Fruit fly (Drosophila melanogaster) whole organism, embryonic: ENCODE data around the gene Miga.

ENCODE experiments used
- Awh ChIP-seq: fragments of 200-800 bp; sonication (Bioruptor generic); IDR thresholded peaks from 2 replicates; pipeline ENCODE4, ENCODE4 v1.3.6; 2022; ENCODE audit warnings: missing biosample characterization, missing genetic modification characterization
- B-H1 ChIP-seq: fragments of 200-800 bp; sonication (Bioruptor generic); IDR thresholded peaks from 3 replicates; pipeline ENCODE4 v1.3.6; 2022; ENCODE audit warnings: missing biosample characterization, missing genetic modification characterization
- CG10274 ChIP-seq: fragments of 200-800 bp; sonication (Bioruptor generic); optimal IDR thresholded peaks from 3 replicates; lab custom pipeline; 2017; ENCODE audit warnings: missing biosample characterization, mild to moderate bottlenecking, missing genetic modification characterization
- CG10321 ChIP-seq: fragments of 200-800 bp; sonication (Bioruptor generic); IDR thresholded peaks from 2 replicates; pipeline ENCODE4 v1.3.6; 2022; ENCODE audit warnings: missing biosample characterization, missing genetic modification characterization
- CG10543 ChIP-seq: fragments of 200-800 bp; sonication (Bioruptor generic); optimal IDR thresholded peaks from 3 replicates; lab custom pipeline; 2017; ENCODE audit warnings: missing biosample characterization, mild to moderate bottlenecking, missing genetic modification characterization, moderate library complexity
- CG1603 ChIP-seq: fragments of 200-800 bp; sonication (Bioruptor generic); optimal IDR thresholded peaks from 2 replicates; lab custom pipeline; 2019; ENCODE audit warnings: missing biosample characterization, mild to moderate bottlenecking, missing genetic modification characterization, moderate library complexity
- CG18764 ChIP-seq: fragments of 200-800 bp; sonication (Bioruptor generic); optimal IDR thresholded peaks from 3 replicates; lab custom pipeline; 2016; ENCODE audit warnings: missing biosample characterization, missing genetic modification characterization
- CG2120 ChIP-seq: fragments of 200-800 bp; sonication (Bioruptor generic); optimal IDR thresholded peaks from 3 replicates; lab custom pipeline; 2016; ENCODE audit warnings: missing biosample characterization, missing genetic modification characterization
- CG2678 ChIP-seq: fragments of 200-800 bp; sonication (Bioruptor generic); optimal IDR thresholded peaks from 3 replicates; lab custom pipeline; 2019; ENCODE audit warnings: missing biosample characterization, mild to moderate bottlenecking, missing genetic modification characterization, moderate library complexity
- CG30403 ChIP-seq: fragments of 200-800 bp; sonication (Bioruptor generic); optimal IDR thresholded peaks from 3 replicates; lab custom pipeline; 2016; ENCODE audit warnings: missing biosample characterization, missing genetic modification characterization
- CG30431 ChIP-seq: fragments of 200-800 bp; sonication (Bioruptor generic); optimal IDR thresholded peaks from 2 replicates; lab custom pipeline; 2017; ENCODE audit warnings: missing biosample characterization, missing genetic modification characterization
- CG32767 ChIP-seq: fragments of 200-800 bp; sonication (Bioruptor generic); IDR thresholded peaks from 2 replicates; pipeline ENCODE4 v1.3.6; 2022; ENCODE audit warnings: missing biosample characterization, missing genetic modification characterization
- CG34376 ChIP-seq: fragments of 200-800 bp; sonication (Bioruptor generic); optimal IDR thresholded peaks from 2 replicates; lab custom pipeline; 2018; ENCODE audit warnings: missing biosample characterization, mild to moderate bottlenecking, missing genetic modification characterization
- CG3726 ChIP-seq: fragments of 200-800 bp; sonication (Bioruptor generic); IDR thresholded peaks from 3 replicates; pipeline ENCODE4, ENCODE4 v1.3.6; 2022; ENCODE audit warnings: missing biosample characterization, missing genetic modification characterization
- CG4730 ChIP-seq: fragments of 200-800 bp; sonication (Bioruptor generic); IDR thresholded peaks from 2 replicates; pipeline ENCODE4 v1.3.6; 2022; ENCODE audit warnings: missing biosample characterization, missing genetic modification characterization
- CG5180 ChIP-seq: fragments of 200-800 bp; sonication (Bioruptor generic); optimal IDR thresholded peaks from 3 replicates; lab custom pipeline; 2017; ENCODE audit warnings: missing biosample characterization, missing genetic modification characterization, mild to moderate bottlenecking, moderate library complexity, missing genetic modification reagents
- CG6654 ChIP-seq: fragments of 200-800 bp; sonication (Bioruptor generic); optimal IDR thresholded peaks from 2 replicates; lab custom pipeline; 2017; ENCODE audit warnings: missing biosample characterization, mild to moderate bottlenecking, missing genetic modification characterization
- CG8089 ChIP-seq: fragments of 200-800 bp; sonication (Bioruptor generic); optimal IDR thresholded peaks from 3 replicates; lab custom pipeline; 2016; ENCODE audit warnings: missing biosample characterization, missing genetic modification characterization
- ERR ChIP-seq: fragments of 200-800 bp; sonication (Bioruptor generic); optimal IDR thresholded peaks from 2 replicates; lab custom pipeline; 2016; ENCODE audit warnings: missing biosample characterization, missing genetic modification characterization
- Elba2 ChIP-seq: fragments of 200-800 bp; sonication (Bioruptor generic); optimal IDR thresholded peaks from 3 replicates; lab custom pipeline; 2016; ENCODE audit warnings: missing biosample characterization, missing genetic modification characterization
- Ets97D ChIP-seq: fragments of 200-800 bp; sonication (Bioruptor generic); optimal IDR thresholded peaks from 3 replicates; lab custom pipeline; 2016; ENCODE audit warnings: missing biosample characterization, missing genetic modification characterization
- HHEX ChIP-seq: fragments of 200-800 bp; sonication (Bioruptor generic); optimal IDR thresholded peaks from 3 replicates; lab custom pipeline; 2017; ENCODE audit warnings: missing biosample characterization, mild to moderate bottlenecking, missing genetic modification characterization, missing genetic modification reagents
- HLH4C ChIP-seq: fragments of 200-800 bp; sonication (Bioruptor generic); IDR thresholded peaks from 3 replicates; pipeline ENCODE4 v1.3.6; 2022; ENCODE audit warnings: missing biosample characterization, missing genetic modification characterization; ENCODE audit not compliant: partially characterized antibody
- Rfx ChIP-seq: fragments of 200-800 bp; sonication (Bioruptor generic); IDR thresholded peaks from 2 replicates; pipeline ENCODE4 v1.3.6; 2022; ENCODE audit warnings: missing biosample characterization, missing genetic modification characterization
- Tbp ChIP-seq: fragments of >200 bp; optimal IDR thresholded peaks from 2 replicates; lab custom pipeline; 2018; ENCODE audit warnings: missing biosample characterization, missing genetic modification characterization
- Trl ChIP-seq, 3 experiments: fragments of >200 bp in 2 of 3; fragments of 200-800 bp in 1 of 3; sonication (Bioruptor generic) in 1 of 3; optimal IDR thresholded peaks; 2 replicates in 1 of 3; 3 replicates in 2 of 3; lab custom pipeline; 2016 to 2017; ENCODE audit warnings: missing biosample characterization in 1 of 3, missing genetic modification characterization in 1 of 3
- Usf ChIP-seq: fragments of 200-800 bp; sonication (Bioruptor generic); optimal IDR thresholded peaks from 2 replicates; lab custom pipeline; 2017; ENCODE audit warnings: missing genotype, missing biosample characterization, missing genetic modification characterization
- al ChIP-seq: fragments of 200-800 bp; sonication (Bioruptor generic); IDR thresholded peaks from 2 replicates; pipeline ENCODE4 v1.3.6; 2022; ENCODE audit warnings: missing biosample characterization, missing genetic modification characterization
- ato ChIP-seq: fragments of 200-800 bp; sonication (Bioruptor generic); IDR thresholded peaks from 2 replicates; pipeline ENCODE4 v1.3.6; 2022; ENCODE audit warnings: missing biosample characterization, missing genetic modification characterization; ENCODE audit not compliant: partially characterized antibody
- bigmax ChIP-seq: fragments of 200-800 bp; sonication (Bioruptor generic); optimal IDR thresholded peaks from 2 replicates; lab custom pipeline; 2018; ENCODE audit warnings: missing biosample characterization, mild to moderate bottlenecking, missing genetic modification characterization
- br ChIP-seq: fragments of >200 bp; optimal IDR thresholded peaks from 2 replicates; lab custom pipeline; 2017
- cg ChIP-seq: fragments of 200-800 bp; sonication (Bioruptor generic); optimal IDR thresholded peaks from 3 replicates; lab custom pipeline; 2019; ENCODE audit warnings: missing biosample characterization, mild to moderate bottlenecking, missing genetic modification characterization, moderate library complexity
- chif ChIP-seq, 2 experiments: fragments of 200-800 bp; sonication (Bioruptor generic); optimal IDR thresholded peaks; 3 replicates each; lab custom pipeline; 2016; ENCODE audit warnings: missing biosample characterization in 2 of 2, missing genetic modification characterization in 2 of 2
- crol ChIP-seq: fragments of 200-800 bp; sonication (Bioruptor generic); IDR thresholded peaks from 2 replicates; pipeline ENCODE4 v1.3.6; 2022; ENCODE audit warnings: missing biosample characterization, missing genetic modification characterization
- da ChIP-seq: fragments of 200-800 bp; sonication (Bioruptor generic); optimal IDR thresholded peaks from 2 replicates; lab custom pipeline; 2016; ENCODE audit warnings: missing biosample characterization, missing genetic modification characterization
- dm ChIP-seq: fragments of 200-800 bp; sonication (Bioruptor generic); optimal IDR thresholded peaks from 3 replicates; lab custom pipeline; 2016; ENCODE audit warnings: missing biosample characterization, missing genetic modification characterization
- exex ChIP-seq: fragments of 200-800 bp; sonication (Bioruptor generic); optimal IDR thresholded peaks from 4 replicates; lab custom pipeline; 2018; ENCODE audit warnings: missing biosample characterization, mild to moderate bottlenecking, missing genetic modification characterization, moderate library complexity
- grn ChIP-seq: fragments of 200-800 bp; sonication (Bioruptor generic); optimal IDR thresholded peaks from 3 replicates; lab custom pipeline; 2017; ENCODE audit warnings: missing biosample characterization, missing genetic modification characterization
- gt ChIP-seq: fragments of 200-800 bp; sonication (Bioruptor generic); IDR thresholded peaks from 2 replicates; pipeline ENCODE4 v1.3.6; 2022; ENCODE audit warnings: missing biosample characterization, missing genetic modification characterization
- jumu ChIP-seq: fragments of 200-800 bp; sonication (Bioruptor generic); optimal IDR thresholded peaks from 3 replicates; lab custom pipeline; 2016; ENCODE audit warnings: missing biosample characterization, missing genetic modification characterization
- lab ChIP-seq: fragments of 200-800 bp; sonication (Bioruptor generic); optimal IDR thresholded peaks from 3 replicates; lab custom pipeline; 2017; ENCODE audit warnings: missing biosample characterization, missing genetic modification characterization, mild to moderate bottlenecking, moderate library complexity, missing genetic modification reagents
- mirr ChIP-seq: fragments of 200-800 bp; sonication (Bioruptor generic); optimal IDR thresholded peaks from 3 replicates; lab custom pipeline; 2018; ENCODE audit warnings: missing biosample characterization, mild to moderate bottlenecking, missing genetic modification characterization
- repo ChIP-seq: fragments of 200-800 bp; sonication (Bioruptor generic); optimal IDR thresholded peaks from 2 replicates; lab custom pipeline; 2016; ENCODE audit warnings: missing biosample characterization, missing genetic modification characterization
- schlank ChIP-seq: fragments of 200-800 bp; sonication (Bioruptor generic); optimal IDR thresholded peaks from 2 replicates; lab custom pipeline; 2018; ENCODE audit warnings: missing biosample characterization, mild to moderate bottlenecking, missing genetic modification characterization
- sd ChIP-seq: fragments of 200-800 bp; sonication (Bioruptor generic); optimal IDR thresholded peaks from 3 replicates; lab custom pipeline; 2018; ENCODE audit warnings: missing biosample characterization, mild to moderate bottlenecking, missing genetic modification characterization, moderate library complexity
- sim ChIP-seq: fragments of 200-800 bp; sonication (Bioruptor generic); IDR thresholded peaks from 2 replicates; pipeline ENCODE4 v1.3.6; 2022; ENCODE audit warnings: missing biosample characterization, missing genetic modification characterization
- slbo ChIP-seq: fragments of 200-800 bp; sonication (Bioruptor generic); IDR thresholded peaks from 2 replicates; pipeline ENCODE4 v1.3.6; 2022; ENCODE audit warnings: missing biosample characterization, missing genetic modification characterization
- so ChIP-seq: fragments of 200-800 bp; sonication (Bioruptor generic); IDR thresholded peaks from 3 replicates; pipeline ENCODE4 v1.3.6; 2022; ENCODE audit warnings: missing biosample characterization, missing genetic modification characterization
- sug ChIP-seq: fragments of 200-800 bp; optimal IDR thresholded peaks from 2 replicates; lab custom pipeline; 2019; ENCODE audit warnings: missing biosample characterization, mild to moderate bottlenecking, missing genetic modification characterization, moderate library complexity
- ttk ChIP-seq: fragments of 200-800 bp; sonication (Bioruptor generic); IDR thresholded peaks from 2 replicates; pipeline ENCODE4 v2.1.2; 2022; ENCODE audit warnings: missing biosample characterization, missing genetic modification characterization
- unpg ChIP-seq: fragments of 200-800 bp; sonication (Bioruptor generic); optimal IDR thresholded peaks from 3 replicates; lab custom pipeline; 2018; ENCODE audit warnings: missing biosample characterization, mild to moderate bottlenecking, missing genetic modification characterization, moderate library complexity

The Miga gene

DNA sequence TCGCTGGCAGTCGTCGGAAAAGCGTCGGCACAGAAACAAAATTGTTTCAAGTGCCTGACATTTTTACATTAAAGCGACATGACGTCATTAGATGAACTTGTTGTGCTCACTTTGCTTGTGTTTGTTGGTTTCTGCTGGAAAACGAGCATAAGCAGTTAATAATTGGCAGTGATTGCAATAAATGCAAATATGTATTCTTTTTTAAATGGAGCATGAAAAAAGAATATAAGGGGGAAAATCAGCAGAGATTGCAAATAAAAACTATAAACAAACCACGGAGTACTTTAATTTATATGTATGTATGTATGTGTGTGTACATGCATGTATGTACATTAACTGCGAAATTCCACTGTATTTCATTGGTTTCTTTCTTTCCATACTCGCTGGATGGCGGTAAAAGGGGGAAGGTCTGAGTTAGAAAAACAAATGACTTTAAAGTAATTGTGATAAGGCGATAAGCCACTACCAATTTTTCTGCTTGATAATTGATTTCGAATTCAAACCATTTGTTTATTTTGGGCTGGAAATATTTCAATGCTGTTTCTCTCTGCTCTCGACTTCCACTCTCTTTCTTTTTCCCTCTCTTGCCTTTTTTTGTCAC is 24.0 kb downstream of the Miga start:
- TF ChIP-seq dm (no peak), chif (GFP tag; optimal IDR thresholded peaks at IDR 0.05; lab: Kevin White, UChicago) (no peak), mirr (GFP tag; lab: Kevin White, UChicago) (peak; percentile 73), HHEX (GFP tag; lab: Kevin White, UChicago) (no peak), Rfx (0 out of 2 replicates have a peak, but pooled peaks have one; percentile 10), ato (GFP tag; lab: Robert Waterston, UW) (no peak), exex (peak; percentile 87), Trl (optimal IDR thresholded peaks at IDR 0.05; lab: Kevin White, UChicago) (peak; percentile 44 to 78), Trl (GFP tag; optimal IDR thresholded peaks at IDR 0.05; lab: Kevin White, UChicago) (no peak), bigmax (no peak), al (GFP tag; lab: Robert Waterston, UW) (no peak), HLH4C (GFP tag; lab: Robert Waterston, UW) (no peak), cg (peak; percentile 15), B-H1 (GFP tag; lab: Robert Waterston, UW) (no peak), CG1603 (tag; lab: Kevin White, UChicago) (no peak), slbo (GFP tag; lab: Robert Waterston, UW) (no peak), gt (no peak), CG10543 (GFP tag; lab: Kevin White, UChicago) (no peak), CG10321 (GFP tag; lab: Robert Waterston, UW) (no peak), CG34376 (GFP tag; lab: Kevin White, UChicago) (peak; percentile 44), so (GFP tag; lab: Robert Waterston, UW) (no peak), CG30403 (GFP tag; lab: Kevin White, UChicago) (no peak), CG8089 (no peak), Ets97D (GFP tag; lab: Kevin White, UChicago) (no peak), Awh (no peak), CG18764 (GFP tag; lab: Kevin White, UChicago) (no peak), CG2678 (no peak), CG2120 (GFP tag; lab: Kevin White, UChicago) (peak; percentile 2), sim (no peak), Usf (GFP tag; lab: Kevin White, UChicago) (no peak), br (lab: Kevin White, UChicago) (no peak), unpg (GFP tag; lab: Kevin White, UChicago) (no peak), ERR (GFP tag; lab: Kevin White, UChicago) (no peak), CG32767 (no peak), schlank (tag; lab: Kevin White, UChicago) (no peak), sug (tag; lab: Kevin White, UChicago) (peak; percentile 42), repo (GFP tag; lab: Kevin White, UChicago) (no peak), CG5180 (GFP tag; lab: Kevin White, UChicago) (no peak), CG10274 (GFP tag; lab: Kevin White, UChicago) (no peak), CG6654 (no peak), CG3726 (no peak), Tbp (GFP tag; lab: Kevin White, UChicago) (no peak), Elba2 (no peak), lab (GFP tag; lab: Kevin White, UChicago) (no peak), grn (peak; percentile 9), sd (tag; lab: Kevin White, UChicago) (peak; percentile 69), crol (GFP tag; lab: Robert Waterston, UW) (0 out of 2 replicates have a peak, but pooled peaks have one; percentile 10), CG30431 (GFP tag; lab: Kevin White, UChicago) (no peak), CG4730 (GFP tag; lab: Robert Waterston, UW) (no peak), ttk (GFP tag; lab: Robert Waterston, UW) (no peak), jumu (GFP tag; lab: Kevin White, UChicago) (no peak), da (GFP tag; lab: Kevin White, UChicago) (no peak)
